Worm (Caenorhabditis elegans) whole organism, L1 larva: ENCODE measurements around the gene ZK355.3.

Experiments
- ama-1 ChIP-seq: fragments of 150-350 bp; optimal IDR thresholded peaks from 2 replicates; lab custom pipeline; 2014
- blmp-1 ChIP-seq: fragments of 150-350 bp; optimal IDR thresholded peaks from 2 replicates; lab custom pipeline; 2014; ENCODE audit warnings: missing biosample characterization, missing genetic modification characterization
- ceh-82 ChIP-seq, 3 experiments: fragments of 150-350 bp in 1 of 3; sonication (generic microtip) in 2 of 3; optimal IDR thresholded peaks; 2 replicates each; lab custom pipeline; 2014 to 2017; ENCODE audit warnings: missing biosample characterization in 3 of 3, missing genetic modification characterization in 3 of 3
- egl-27 ChIP-seq, 2 experiments: fragments of 150-350 bp in 1 of 2; sonication (generic microtip); optimal IDR thresholded peaks; 3 replicates each; lab custom pipeline; 2017 to 2018; ENCODE audit warnings: missing biosample characterization in 2 of 2, missing genetic modification characterization in 2 of 2, missing genetic modification reagents in 2 of 2
- elt-2 ChIP-seq: sonication (generic microtip); optimal IDR thresholded peaks from 2 replicates; lab custom pipeline; 2016; ENCODE audit warnings: missing genetic modification characterization, mild to moderate bottlenecking, inconsistent platforms, missing compliant biosample characterization, missing genetic modification reagents
- hlh-4 ChIP-seq: sonication (generic microtip); optimal IDR thresholded peaks from 2 replicates; lab custom pipeline; 2016; ENCODE audit warnings: mild to moderate bottlenecking, missing genetic modification characterization, missing compliant biosample characterization
- isw-1 ChIP-seq: fragments of 200-800 bp; sonication (Bioruptor generic); IDR thresholded peaks from 2 replicates; pipeline ENCODE4 v1.3.6; 2022; ENCODE audit warnings: missing genetic modification characterization, missing compliant biosample characterization
- mep-1 ChIP-seq: fragments of 150-350 bp; optimal IDR thresholded peaks from 2 replicates; lab custom pipeline; 2014; ENCODE audit warnings: missing biosample characterization, missing genetic modification characterization
- pqm-1 ChIP-seq: sonication (generic microtip); optimal IDR thresholded peaks from 3 replicates; lab custom pipeline; 2017; ENCODE audit warnings: missing biosample characterization, missing genetic modification characterization
- snu-23 ChIP-seq: sonication (generic microtip); optimal IDR thresholded peaks from 2 replicates; lab custom pipeline; 2016; ENCODE audit warnings: missing genetic modification characterization, missing compliant biosample characterization
- zag-1 ChIP-seq: fragments of 150-350 bp; optimal IDR thresholded peaks from 2 replicates; lab custom pipeline; 2014; ENCODE audit warnings: missing biosample characterization, missing genetic modification characterization

- TF ChIP-seq ama-1 (lab: Kevin White, UChicago) (no peak), egl-27 (tag; optimal IDR thresholded peaks at IDR 0.05; lab: Kevin White, UChicago) (no peak), pqm-1 (tag; lab: Kevin White, UChicago) (no peak), isw-1 (GFP tag; lab: Robert Waterston, UW) (no peak), blmp-1 (tag; lab: Kevin White, UChicago) (no peak), mep-1 (tag; lab: Kevin White, UChicago) (no peak), snu-23 (GFP tag; lab: Kevin White, UChicago) (no peak), elt-2 (tag; lab: Kevin White, UChicago) (no peak), hlh-4 (tag; lab: Kevin White, UChicago) (no peak), zag-1 (tag; lab: Kevin White, UChicago) (no peak), ceh-82 (tag; optimal IDR thresholded peaks at IDR 0.05; lab: Kevin White, UChicago) (no peak)
Measured at ce11 chrII:2927533-2927932, at the start of gene ZK355.3, which contains the start of gene ZK355.8.
